Fruit fly (Drosophila melanogaster) S2 (cell line): ENCODE results near the gene CG13707.

Experiments used
- CG8478 ChIP-seq: fragments of >200 bp; optimal IDR thresholded peaks from 2 replicates; lab custom pipeline; 2018
- CTCF ChIP-seq, 2 experiments: fragments of >200 bp; optimal IDR thresholded peaks; 2 replicates each; lab custom pipeline; 2018

The CG13707 gene

dm6 chr3L:4824356-4825138 is 15.4 kb downstream of the CG13707 start:
- no peak for TF ChIP-seq CTCF (optimal IDR thresholded peaks at IDR 0.05; lab: Kevin White, UChicago)

DNA sequence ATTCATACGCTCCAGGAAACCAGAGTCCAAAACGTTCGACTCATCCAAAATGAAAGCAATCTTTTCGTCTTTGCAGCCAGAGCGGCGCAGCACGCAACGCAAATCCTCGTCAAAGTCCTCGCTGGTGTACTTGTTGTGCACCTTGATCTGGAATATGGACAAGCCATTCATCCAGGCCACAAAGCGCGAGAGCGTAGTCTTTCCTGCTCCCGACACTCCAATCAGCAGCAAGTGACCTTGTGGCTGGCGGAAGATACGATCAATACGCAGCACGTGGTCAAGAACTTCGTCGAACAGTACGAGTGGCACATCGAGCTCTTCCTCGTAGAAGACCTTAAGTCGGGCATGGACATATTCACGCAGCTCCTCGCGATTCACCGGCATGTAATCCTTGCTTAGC is 25.7 kb downstream of the CG13707 start:
- TF ChIP-seq CG8478 (lab: Kevin White, UChicago) (no peak), CTCF (optimal IDR thresholded peaks at IDR 0.05; lab: Kevin White, UChicago) (no peak)

- TF ChIP-seq CG8478 (lab: Kevin White, UChicago), result no peak
- no peak for TF ChIP-seq CTCF (optimal IDR thresholded peaks at IDR 0.05; lab: Kevin White, UChicago)
Observed at dm6 chr3L:4807306-4807705, 32.6 kb downstream of the CG13707 start, which contains the start of gene CG18808. Gene CG18808 (minus strand): TSS chr3L:4807406.

DNA sequence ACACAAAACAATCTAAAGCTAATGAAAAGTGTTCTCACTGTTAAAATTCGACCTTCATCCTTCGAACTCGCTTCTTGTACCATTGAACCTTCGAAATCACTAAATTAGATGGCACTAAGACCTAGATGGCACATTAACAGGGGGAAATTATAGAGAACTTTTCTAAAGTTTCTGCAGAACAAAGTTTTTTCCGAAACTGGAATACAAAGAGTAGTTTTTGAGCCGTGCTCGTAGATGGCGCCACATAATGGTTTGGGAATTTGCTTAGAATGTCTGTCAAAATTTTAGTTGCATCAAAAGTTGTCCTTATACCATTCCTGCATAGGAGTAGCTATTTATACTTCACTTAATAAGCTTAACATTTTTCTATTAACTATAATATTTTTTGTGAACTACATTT is 34.2 kb downstream of the CG13707 start:
- TF ChIP-seq CTCF (optimal IDR thresholded peaks at IDR 0.05; lab: Kevin White, UChicago) (peak; percentile 78 to 87), CG8478 (lab: Kevin White, UChicago) (no peak)

DNA sequence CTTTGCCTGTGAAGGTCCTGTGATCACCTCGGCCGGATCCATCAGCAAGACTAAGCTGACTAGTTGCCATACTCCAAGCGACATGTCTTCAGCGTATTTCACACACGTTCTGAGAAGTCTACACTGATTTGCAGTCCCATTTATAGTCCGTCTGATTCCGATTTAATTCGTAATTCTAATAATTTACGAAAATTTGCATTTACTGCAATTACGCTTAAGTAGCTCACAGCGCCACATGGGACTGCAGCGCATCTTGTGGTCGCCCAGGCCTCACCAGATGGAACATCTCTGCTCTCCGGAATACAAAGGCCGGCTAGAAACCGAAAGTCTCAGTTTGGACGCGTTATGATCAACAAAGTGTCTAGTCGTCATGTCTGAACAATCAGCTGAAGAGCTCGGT is 34.7 kb downstream of the CG13707 start, which contains the start of gene CG7509:
TSS of gene CG7509 (minus strand) at position 101 of the 400 bp plus-strand sequence.
- TF ChIP-seq CTCF (optimal IDR thresholded peaks at IDR 0.05; lab: Kevin White, UChicago) (no peak), CG8478 (lab: Kevin White, UChicago) (no peak)

- TF ChIP-seq CTCF (optimal IDR thresholded peaks at IDR 0.05; lab: Kevin White, UChicago) (peak; percentile 41), CG8478 (lab: Kevin White, UChicago) (no peak)
Observed at dm6 chr3L:4800641-4801040, 39.3 kb downstream of the CG13707 start.
